Worm (Caenorhabditis elegans) whole organism, early embryonic: ENCODE results near the gene poml-1.

ENCODE experiments used
- B0310.2 ChIP-seq: sonication (generic microtip); optimal IDR thresholded peaks from 2 replicates; lab custom pipeline; 2016; ENCODE audit warnings: mild to moderate bottlenecking, missing genetic modification characterization, missing compliant biosample characterization
- F13C5.2 ChIP-seq: sonication (generic microtip); optimal IDR thresholded peaks from 2 replicates; lab custom pipeline; 2017; ENCODE audit warnings: mild to moderate bottlenecking, missing genetic modification characterization, inconsistent platforms, missing compliant biosample characterization
- aly-1 ChIP-seq: sonication (generic microtip); optimal IDR thresholded peaks from 2 replicates; lab custom pipeline; 2016; ENCODE audit warnings: missing genetic modification characterization, missing compliant biosample characterization
- ama-1 ChIP-seq: fragments of 150-350 bp; optimal IDR thresholded peaks from 2 replicates; lab custom pipeline; 2014
- ceh-13 ChIP-seq: fragments of 200-800 bp; sonication (Bioruptor generic); optimal IDR thresholded peaks from 2 replicates; lab custom pipeline; 2018; ENCODE audit warnings: mild to moderate bottlenecking, missing genetic modification characterization, missing compliant biosample characterization
- ceh-36 ChIP-seq: sonication (generic microtip); optimal IDR thresholded peaks from 2 replicates; lab custom pipeline; 2016; ENCODE audit warnings: missing genetic modification characterization, inconsistent platforms, missing compliant biosample characterization
- ets-7 ChIP-seq: sonication (generic microtip); optimal IDR thresholded peaks from 2 replicates; lab custom pipeline; 2016; ENCODE audit warnings: missing genotype, missing genetic modification characterization, missing compliant biosample characterization
- flt-1 ChIP-seq: fragments of 200-800 bp; sonication (Bioruptor generic); IDR thresholded peaks from 2 replicates; pipeline ENCODE4 v1.3.6; 2022; ENCODE audit warnings: missing genetic modification characterization, missing compliant biosample characterization
- hmbx-1 ChIP-seq: sonication (generic microtip); optimal IDR thresholded peaks from 2 replicates; lab custom pipeline; 2016; ENCODE audit warnings: mild to moderate bottlenecking, missing genetic modification characterization, missing compliant biosample characterization
- hmg-4 ChIP-seq: fragments of 200-800 bp; sonication (Bioruptor generic); optimal IDR thresholded peaks from 2 replicates; lab custom pipeline; 2018; ENCODE audit warnings: mild to moderate bottlenecking, missing genetic modification characterization, missing compliant biosample characterization
- hnd-1 ChIP-seq: sonication (generic microtip); optimal IDR thresholded peaks from 2 replicates; lab custom pipeline; 2016; ENCODE audit warnings: missing genetic modification characterization, missing compliant biosample characterization
- pes-1 ChIP-seq: fragments of 200-800 bp; sonication (Bioruptor generic); IDR thresholded peaks from 2 replicates; pipeline ENCODE4 v1.3.6; 2022; ENCODE audit warnings: missing genetic modification reagents, missing genetic modification characterization, missing compliant biosample characterization
- scrt-1 ChIP-seq: fragments of 200-800 bp; sonication (Bioruptor generic); IDR thresholded peaks from 2 replicates; pipeline ENCODE4 v1.3.6; 2022; ENCODE audit warnings: missing genetic modification characterization, missing compliant biosample characterization
- sea-1 ChIP-seq: fragments of 200-800 bp; sonication (Bioruptor generic); conservative IDR thresholded peaks from 2 replicates; pipeline ENCODE4 v1.3.6; 2022; ENCODE audit warnings: missing genetic modification characterization, missing compliant biosample characterization
- tbx-11 ChIP-seq: fragments of 200-800 bp; sonication (Bioruptor generic); IDR thresholded peaks from 2 replicates; pipeline ENCODE4 v1.3.6; 2022; ENCODE audit warnings: missing genetic modification characterization, missing compliant biosample characterization
- tbx-37 ChIP-seq: fragments of 200-800 bp; sonication (Bioruptor generic); conservative IDR thresholded peaks from 2 replicates; pipeline ENCODE4 v1.3.6; 2022; ENCODE audit warnings: missing genetic modification reagents, missing genetic modification characterization, missing compliant biosample characterization
- tra-4 ChIP-seq: sonication (generic microtip); optimal IDR thresholded peaks from 2 replicates; lab custom pipeline; 2017; ENCODE audit warnings: missing genetic modification characterization, missing compliant biosample characterization

The poml-1 gene

DNA sequence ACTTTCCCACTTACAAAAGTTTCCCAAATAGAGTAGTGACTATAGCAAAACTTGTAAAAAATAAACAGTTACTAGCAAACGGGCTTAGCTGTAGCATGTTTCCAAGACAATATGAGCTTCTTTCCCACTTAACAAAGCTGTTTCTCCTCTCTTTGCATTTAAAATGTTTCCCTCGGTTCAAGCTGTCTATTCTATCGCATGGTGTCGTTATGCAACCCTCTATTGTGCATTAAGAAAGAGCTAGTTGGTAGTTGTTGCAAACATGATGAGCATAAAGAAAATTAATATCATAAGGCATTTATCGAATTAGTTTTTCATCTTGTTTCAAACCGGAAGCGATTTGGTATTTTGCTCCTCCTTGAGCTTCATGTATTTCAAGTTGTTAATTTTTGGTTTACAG is at the start of gene poml-1:
TSS of gene poml-1 (minus strand) at position 101 of the 400 bp plus-strand sequence.
- no peak for TF ChIP-seq hmbx-1 (tag; lab: Kevin White, UChicago)
- TF ChIP-seq scrt-1 (GFP tag; lab: Robert Waterston, UW) = no peak
- no peak for TF ChIP-seq F13C5.2 (tag; lab: Kevin White, UChicago)
- no peak for TF ChIP-seq tbx-37 (GFP tag; lab: Robert Waterston, UW)
- no peak for TF ChIP-seq tra-4
- no peak for TF ChIP-seq B0310.2 (tag; lab: Kevin White, UChicago)
- no peak for TF ChIP-seq tbx-11 (GFP tag; lab: Robert Waterston, UW)
- TF ChIP-seq hmg-4 = no peak
- TF ChIP-seq ama-1 (lab: Kevin White, UChicago) = no peak
- TF ChIP-seq ets-7 (tag; lab: Kevin White, UChicago) = no peak
- TF ChIP-seq ceh-13 (GFP tag; lab: Kevin White, UChicago) = no peak
- TF ChIP-seq sea-1 (GFP tag; lab: Robert Waterston, UW) = no peak
- no peak for TF ChIP-seq pes-1 (GFP tag; lab: Robert Waterston, UW)
- no peak for TF ChIP-seq aly-1

DNA sequence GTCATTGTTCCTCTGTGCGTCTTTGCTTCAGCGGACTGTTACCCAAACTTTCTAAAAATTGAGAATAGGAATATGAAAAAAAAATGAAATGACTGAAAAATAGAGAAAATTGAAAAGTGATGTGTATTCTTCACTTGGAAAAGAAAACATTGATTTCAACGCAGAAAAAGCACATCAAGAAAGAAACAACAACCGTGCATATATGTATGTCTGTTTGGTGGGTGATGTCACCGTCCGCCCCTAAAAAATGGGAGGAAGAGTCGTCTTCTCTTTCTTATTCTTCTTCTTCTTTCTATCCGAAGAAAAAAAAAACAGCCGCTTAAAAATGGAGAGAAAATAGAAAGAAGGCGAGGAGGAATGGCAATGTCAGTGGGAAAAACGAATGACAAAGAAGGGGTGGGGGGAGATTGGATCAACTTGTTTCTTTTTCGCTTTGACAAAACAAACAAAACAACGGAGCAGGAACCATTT is 47.8 kb upstream of the poml-1 start, which contains the start of gene nkb-3:
TSS of gene nkb-3 (minus strand) at position 51 of the 471 bp plus-strand sequence.
- TF ChIP-seq flt-1 (GFP tag; lab: Robert Waterston, UW) = no peak
- TF ChIP-seq ets-7 (tag; lab: Kevin White, UChicago) = no peak
- TF ChIP-seq hnd-1 (tag; lab: Kevin White, UChicago) = no peak
- no peak for TF ChIP-seq tbx-11 (GFP tag; lab: Robert Waterston, UW)
- no peak for TF ChIP-seq hmbx-1 (tag; lab: Kevin White, UChicago)
- TF ChIP-seq ceh-13 (GFP tag; lab: Kevin White, UChicago) = no peak
- TF ChIP-seq ceh-36 (tag; lab: Kevin White, UChicago) = no peak
- TF ChIP-seq sea-1 (GFP tag; lab: Robert Waterston, UW) = no peak
- TF ChIP-seq tra-4 = no peak
- no peak for TF ChIP-seq scrt-1 (GFP tag; lab: Robert Waterston, UW)
- TF ChIP-seq ama-1 (lab: Kevin White, UChicago) = no peak
- TF ChIP-seq pes-1 (GFP tag; lab: Robert Waterston, UW) = no peak
- TF ChIP-seq F13C5.2 (tag; lab: Kevin White, UChicago) = no peak
- TF ChIP-seq B0310.2 (tag; lab: Kevin White, UChicago) = no peak

DNA sequence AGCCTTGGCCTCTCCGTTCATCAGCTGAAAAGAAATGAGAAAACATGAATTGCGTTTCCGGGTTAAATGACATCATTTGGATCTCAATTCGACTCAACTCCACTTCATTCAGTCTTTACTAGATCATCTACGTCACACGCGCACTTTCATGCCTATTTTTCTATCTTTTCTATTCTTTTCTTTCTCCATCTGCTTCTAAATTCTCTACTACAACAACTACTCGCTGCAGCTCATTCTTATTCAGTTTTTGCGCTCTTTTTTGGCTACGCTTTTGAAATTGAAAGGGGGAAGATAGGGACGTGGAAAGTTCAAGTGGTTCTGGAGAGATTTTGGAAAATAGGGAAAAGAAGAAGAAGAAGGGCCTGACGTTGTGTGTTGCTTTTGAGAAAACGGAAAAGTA is 45.8 kb upstream of the poml-1 start:
- TF ChIP-seq pes-1 (GFP tag; lab: Robert Waterston, UW) (no peak), scrt-1 (GFP tag; lab: Robert Waterston, UW) (no peak), hmg-4 (no peak), hnd-1 (tag; lab: Kevin White, UChicago) (no peak)

DNA sequence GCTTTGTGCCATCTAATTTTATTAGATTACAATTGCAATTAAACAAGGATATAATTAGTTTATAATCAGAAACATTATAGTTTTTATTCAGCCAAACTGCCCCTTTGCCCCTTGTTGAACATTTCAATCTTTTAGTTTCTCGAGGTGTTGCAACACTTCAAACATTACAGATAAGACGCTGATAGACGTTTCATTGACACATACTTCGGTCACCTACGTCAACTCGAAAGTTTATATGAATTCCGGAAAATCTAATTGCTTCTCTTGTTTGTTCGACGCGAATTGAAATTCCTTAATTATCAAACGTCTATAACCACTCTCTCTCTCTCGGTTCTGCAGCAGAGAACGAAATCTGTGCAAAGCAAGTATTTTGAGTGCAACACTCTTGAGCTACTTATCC is 44.6 kb upstream of the poml-1 start:
- TF ChIP-seq ceh-13 (GFP tag; lab: Kevin White, UChicago) (no peak), ama-1 (lab: Kevin White, UChicago) (no peak), flt-1 (GFP tag; lab: Robert Waterston, UW) (no peak), hmbx-1 (tag; lab: Kevin White, UChicago) (no peak), sea-1 (GFP tag; lab: Robert Waterston, UW) (no peak), B0310.2 (tag; lab: Kevin White, UChicago) (no peak), tbx-11 (GFP tag; lab: Robert Waterston, UW) (no peak), hmg-4 (no peak), tbx-37 (GFP tag; lab: Robert Waterston, UW) (no peak), tra-4 (no peak), ets-7 (tag; lab: Kevin White, UChicago) (no peak), ceh-36 (tag; lab: Kevin White, UChicago) (no peak), pes-1 (GFP tag; lab: Robert Waterston, UW) (no peak), hnd-1 (tag; lab: Kevin White, UChicago) (no peak), aly-1 (no peak), scrt-1 (GFP tag; lab: Robert Waterston, UW) (no peak), F13C5.2 (tag; lab: Kevin White, UChicago) (no peak)

DNA sequence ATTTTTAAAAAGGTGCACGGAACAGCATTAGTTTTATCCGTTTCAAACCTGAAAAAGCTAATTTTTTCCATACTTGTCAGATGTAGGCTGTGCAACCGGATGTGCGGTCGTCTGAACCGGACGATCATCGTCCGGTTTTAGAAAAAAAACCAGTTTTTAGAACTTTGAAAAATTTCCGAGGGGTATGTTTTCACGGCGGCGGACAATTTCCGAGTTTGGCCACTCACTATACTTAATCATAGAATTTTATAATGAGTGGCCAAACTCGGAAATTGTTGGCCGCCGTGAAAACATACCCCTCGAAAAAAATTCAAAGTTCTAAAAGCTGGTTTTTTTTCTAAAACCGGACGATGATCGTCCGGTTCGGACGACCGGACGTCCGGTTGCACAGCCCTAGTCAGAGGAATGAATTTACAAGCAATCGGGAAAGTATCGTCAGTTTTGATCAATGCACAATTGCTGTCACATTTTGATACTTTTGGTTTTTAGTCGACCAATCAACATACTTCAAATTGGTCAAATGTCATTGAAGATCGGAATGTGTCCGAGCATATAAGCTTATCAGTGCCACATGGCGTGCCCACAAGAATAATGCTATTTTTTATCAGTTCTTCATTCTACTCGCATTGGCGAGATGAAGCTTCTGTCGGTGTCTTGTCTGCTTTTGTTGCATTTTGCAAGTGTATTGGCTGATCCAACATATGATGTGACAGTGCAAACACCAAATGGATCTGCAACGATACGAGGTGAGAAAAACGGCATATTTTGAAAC is 37.1 kb upstream of the poml-1 start, which contains the start of gene cest-13:
TSS of gene cest-13 (plus strand) at position 562 of the 772 bp plus-strand sequence.
- TF ChIP-seq ets-7 (tag; lab: Kevin White, UChicago) (no peak), aly-1 (no peak), tbx-37 (GFP tag; lab: Robert Waterston, UW) (no peak), tbx-11 (GFP tag; lab: Robert Waterston, UW) (no peak), ceh-13 (GFP tag; lab: Kevin White, UChicago) (no peak), ama-1 (lab: Kevin White, UChicago) (no peak), hnd-1 (tag; lab: Kevin White, UChicago) (no peak), hmg-4 (no peak), ceh-36 (tag; lab: Kevin White, UChicago) (no peak), scrt-1 (GFP tag; lab: Robert Waterston, UW) (no peak), B0310.2 (tag; lab: Kevin White, UChicago) (no peak), flt-1 (GFP tag; lab: Robert Waterston, UW) (no peak), sea-1 (GFP tag; lab: Robert Waterston, UW) (no peak), hmbx-1 (tag; lab: Kevin White, UChicago) (no peak), pes-1 (GFP tag; lab: Robert Waterston, UW) (no peak), F13C5.2 (tag; lab: Kevin White, UChicago) (no peak)

DNA sequence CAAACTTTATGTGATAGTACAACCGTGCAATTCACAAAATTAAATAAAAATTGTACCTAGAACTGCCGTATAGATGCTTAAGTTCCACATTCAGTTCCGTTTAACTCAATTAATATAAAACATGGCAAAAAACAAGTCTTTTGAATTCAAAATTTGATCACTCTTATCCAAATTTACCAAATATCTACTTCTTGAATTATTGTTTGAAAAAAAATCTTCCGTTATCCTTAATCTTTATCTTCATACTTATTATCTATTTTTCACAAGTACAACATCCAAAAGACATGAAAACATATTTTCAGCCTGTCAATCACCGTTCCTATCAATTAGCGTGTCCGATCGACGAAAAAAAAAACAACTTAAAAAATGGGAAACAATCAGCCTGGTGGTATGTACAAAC is 32.7 kb upstream of the poml-1 start, which contains the start of gene aakb-1:
TSS of gene aakb-1 (plus strand) at position 301 of the 400 bp plus-strand sequence.
- TF ChIP-seq ets-7 (tag; lab: Kevin White, UChicago) (no peak), hmg-4 (no peak), ceh-13 (GFP tag; lab: Kevin White, UChicago) (no peak), ceh-36 (tag; lab: Kevin White, UChicago) (no peak), hmbx-1 (tag; lab: Kevin White, UChicago) (no peak), flt-1 (GFP tag; lab: Robert Waterston, UW) (no peak), scrt-1 (GFP tag; lab: Robert Waterston, UW) (no peak), tbx-37 (GFP tag; lab: Robert Waterston, UW) (no peak), hnd-1 (tag; lab: Kevin White, UChicago) (no peak), ama-1 (lab: Kevin White, UChicago) (no peak), sea-1 (GFP tag; lab: Robert Waterston, UW) (no peak), pes-1 (GFP tag; lab: Robert Waterston, UW) (no peak), tbx-11 (GFP tag; lab: Robert Waterston, UW) (no peak), B0310.2 (tag; lab: Kevin White, UChicago) (no peak), F13C5.2 (tag; lab: Kevin White, UChicago) (no peak)
